Worm (Caenorhabditis elegans) whole organism, L4/young adult: ENCODE data around the gene Y49F6C.2.

Experiments used
- W03F9.2 ChIP-seq: fragments of 150-350 bp; optimal IDR thresholded peaks from 2 replicates; lab custom pipeline; 2014; ENCODE audit warnings: missing biosample characterization, missing genetic modification characterization
- dao-5 ChIP-seq: sonication (generic microtip); optimal IDR thresholded peaks from 2 replicates; lab custom pipeline; 2016; ENCODE audit warnings: missing genotype, missing genetic modification characterization, moderate library complexity, missing compliant biosample characterization
- him-1 ChIP-seq: sonication (generic microtip); optimal IDR thresholded peaks from 2 replicates; lab custom pipeline; 2016; ENCODE audit warnings: missing genotype, missing genetic modification reagents, missing genetic modification characterization, missing compliant biosample characterization

Y49F6C.2 gene

ce11 chrII:3378275-3378674 is at the start of gene Y49F6C.2:
TSS of gene Y49F6C.2 (plus strand) at chrII:3378575.
- TF ChIP-seq dao-5 (tag; lab: Kevin White, UChicago) (no peak), W03F9.2 (tag; lab: Kevin White, UChicago) (no peak), him-1 (tag; lab: Kevin White, UChicago) (no peak)

- TF ChIP-seq W03F9.2 (tag; lab: Kevin White, UChicago) (no peak), dao-5 (tag; lab: Kevin White, UChicago) (no peak), him-1 (tag; lab: Kevin White, UChicago) (no peak)
Measured at ce11 chrII:3332039-3332438, 46.3 kb upstream of the Y49F6C.2 start, which contains the start of gene irld-27. TSS of gene irld-27 (plus strand) at chrII:3332339.

ce11 chrII:3337039-3337438 is 41.3 kb upstream of the Y49F6C.2 start, which contains the start of gene F14D2.19:
TSS of gene F14D2.19 (minus strand) at chrII:3337139.
- TF ChIP-seq dao-5 (tag; lab: Kevin White, UChicago) (no peak), him-1 (tag; lab: Kevin White, UChicago) (no peak), W03F9.2 (tag; lab: Kevin White, UChicago) (no peak)

ce11 chrII:3338556-3338955 is 39.8 kb upstream of the Y49F6C.2 start, which contains the start of gene F14D2.7:
TSS of gene F14D2.7 (minus strand) at chrII:3338656.
- TF ChIP-seq him-1 (tag; lab: Kevin White, UChicago) (no peak), W03F9.2 (tag; lab: Kevin White, UChicago) (no peak), dao-5 (tag; lab: Kevin White, UChicago) (no peak)

- TF ChIP-seq W03F9.2 (tag; lab: Kevin White, UChicago) (no peak), him-1 (tag; lab: Kevin White, UChicago) (no peak), dao-5 (tag; lab: Kevin White, UChicago) (no peak)
Measured at ce11 chrII:3340251-3340650, 38.1 kb upstream of the Y49F6C.2 start, which contains the start of gene F14D2.5. TSS of gene F14D2.5 (plus strand) at chrII:3340551.

- TF ChIP-seq him-1 (tag; lab: Kevin White, UChicago) (no peak), W03F9.2 (tag; lab: Kevin White, UChicago) (no peak)
Measured at ce11 chrII:3340818-3341217, 37.6 kb upstream of the Y49F6C.2 start.

ce11 chrII:3341989-3342388 is 36.4 kb upstream of the Y49F6C.2 start, which contains the start of gene F14D2.11:
TSS of gene F14D2.11 (minus strand) at chrII:3342089.
- TF ChIP-seq dao-5 (tag; lab: Kevin White, UChicago) (no peak), him-1 (tag; lab: Kevin White, UChicago) (no peak), W03F9.2 (tag; lab: Kevin White, UChicago) (no peak)

- TF ChIP-seq him-1 (tag; lab: Kevin White, UChicago) (no peak), dao-5 (tag; lab: Kevin White, UChicago) (no peak), W03F9.2 (tag; lab: Kevin White, UChicago) (no peak)
Measured at ce11 chrII:3343714-3344113, 34.7 kb upstream of the Y49F6C.2 start, which contains the start of gene F14D2.15. TSS of gene F14D2.15 (minus strand) at chrII:3343814.

ce11 chrII:3344917-3345316 is 33.5 kb upstream of the Y49F6C.2 start, which contains the start of gene bath-28:
TSS of gene bath-28 (minus strand) at chrII:3344967.
- no peak for TF ChIP-seq W03F9.2 (tag; lab: Kevin White, UChicago)
- no peak for TF ChIP-seq him-1 (tag; lab: Kevin White, UChicago)
- TF ChIP-seq dao-5 (tag; lab: Kevin White, UChicago): no peak

- no peak for TF ChIP-seq dao-5 (tag; lab: Kevin White, UChicago)
- no peak for TF ChIP-seq him-1 (tag; lab: Kevin White, UChicago)
- no peak for TF ChIP-seq W03F9.2 (tag; lab: Kevin White, UChicago)
Measured at ce11 chrII:3346328-3346780, 32.0 kb upstream of the Y49F6C.2 start, which contains the start of gene bath-30. TSS of gene bath-30 (minus strand) at chrII:3346378.

- TF ChIP-seq dao-5 (tag; lab: Kevin White, UChicago) (no peak), him-1 (tag; lab: Kevin White, UChicago) (no peak), W03F9.2 (tag; lab: Kevin White, UChicago) (no peak)
Measured at ce11 chrII:3347940-3348610, 30.3 kb upstream of the Y49F6C.2 start, which contains the start of the genes F14D2.14 and bath-29. TSS of gene F14D2.14 (minus strand) at chrII:3347990. TSS of gene bath-29 (plus strand) at chrII:3348560.

- TF ChIP-seq dao-5 (tag; lab: Kevin White, UChicago): no peak
- no peak for TF ChIP-seq him-1 (tag; lab: Kevin White, UChicago)
- no peak for TF ChIP-seq W03F9.2 (tag; lab: Kevin White, UChicago)
Measured at ce11 chrII:3349820-3350291, 28.5 kb upstream of the Y49F6C.2 start, which contains the start of gene F14D2.8. TSS of gene F14D2.8 (minus strand) at chrII:3349870.

ce11 chrII:3358834-3359233 is 19.5 kb upstream of the Y49F6C.2 start, which contains the start of the genes lido-14 and bath-27:
TSS of gene lido-14 (plus strand) at chrII:3359134.
TSS of gene bath-27 (plus strand) at chrII:3359139.
- TF ChIP-seq dao-5 (tag; lab: Kevin White, UChicago): no peak
- no peak for TF ChIP-seq W03F9.2 (tag; lab: Kevin White, UChicago)
- no peak for TF ChIP-seq him-1 (tag; lab: Kevin White, UChicago)
